Worm (Caenorhabditis elegans): Measurements from ENCODE around the gene F53F1.6.

Gene F53F1.6

DNA sequence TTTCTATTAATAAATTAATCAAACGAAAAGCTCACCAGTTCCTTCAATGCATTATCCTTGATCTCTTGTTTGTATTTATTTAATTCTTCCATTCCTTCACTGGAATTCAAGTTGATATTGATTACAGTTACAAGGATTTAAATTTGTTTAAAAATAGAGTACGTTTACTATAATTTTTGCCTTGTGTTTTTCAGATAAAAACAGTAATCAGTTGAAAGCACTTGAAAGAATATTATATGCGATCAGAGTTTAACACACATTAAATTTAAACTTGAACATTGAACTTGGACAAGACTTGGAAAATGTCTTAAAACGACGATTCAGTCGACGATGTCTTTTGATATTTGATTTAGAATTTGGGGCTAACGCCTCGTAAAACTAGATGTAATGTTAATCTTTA, at the start of gene F53F1.6:
F53F1.6 (minus strand) TSS at position 101 of the 400 bp plus-strand sequence.
- TF ChIP-seq madf-6 (GFP tag; IDR thresholded peaks at IDR 0.05): no peak
- no peak for TF ChIP-seq attf-5 (GFP tag; optimal IDR thresholded peaks at IDR 0.05)
- no peak for TF ChIP-seq aptf-2 (GFP tag; conservative IDR thresholded peaks at IDR 0.05)
- no peak for TF ChIP-seq attf-6 (GFP tag; IDR thresholded peaks at IDR 0.05)
- TF ChIP-seq ztf-6 (GFP tag; IDR thresholded peaks at IDR 0.05): no peak
- TF ChIP-seq C06A6.2 (GFP tag; conservative IDR thresholded peaks at IDR 0.05): no peak
- no peak for TF ChIP-seq athp-1 (tag; optimal IDR thresholded peaks at IDR 0.05)
- TF ChIP-seq T26A5.8 (tag; optimal IDR thresholded peaks at IDR 0.05): no peak

DNA sequence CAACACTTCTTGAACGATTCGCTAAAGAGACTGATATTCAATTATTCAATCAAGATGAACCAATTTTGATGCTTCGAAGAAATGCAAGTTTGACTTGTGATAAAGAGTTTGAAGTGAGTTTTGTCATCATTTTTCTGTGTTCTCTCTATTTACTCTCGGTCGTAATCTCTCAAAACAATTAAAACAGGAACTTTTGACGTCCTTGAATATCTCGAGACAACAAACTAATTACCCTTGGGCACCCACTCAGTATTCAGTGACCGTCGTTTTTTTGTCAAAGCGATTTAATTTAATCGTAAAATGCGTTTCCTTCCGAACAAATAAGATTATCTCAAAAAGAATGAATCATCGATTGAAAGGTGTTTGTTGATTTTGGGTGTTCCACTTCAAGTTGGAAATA, 46.7 kb upstream of the F53F1.6 start:
- TF ChIP-seq hlh-12 (tag; optimal IDR thresholded peaks at IDR 0.05) (no peak), ztf-26 (tag; optimal IDR thresholded peaks at IDR 0.05) (no peak), dpff-1 (tag; optimal IDR thresholded peaks at IDR 0.05) (no peak), D2030.7 (GFP tag; IDR thresholded peaks at IDR 0.05) (no peak), ceh-27 (GFP tag; optimal IDR thresholded peaks at IDR 0.05) (peak; percentile 4), aptf-3 (GFP tag; IDR thresholded peaks at IDR 0.05) (no peak), hrde-1 (tag; optimal IDR thresholded peaks at IDR 0.05; ENCODE audit: borderline replicate concordance) (no peak), lin-40 (tag; optimal IDR thresholded peaks at IDR 0.05) (no peak)

DNA sequence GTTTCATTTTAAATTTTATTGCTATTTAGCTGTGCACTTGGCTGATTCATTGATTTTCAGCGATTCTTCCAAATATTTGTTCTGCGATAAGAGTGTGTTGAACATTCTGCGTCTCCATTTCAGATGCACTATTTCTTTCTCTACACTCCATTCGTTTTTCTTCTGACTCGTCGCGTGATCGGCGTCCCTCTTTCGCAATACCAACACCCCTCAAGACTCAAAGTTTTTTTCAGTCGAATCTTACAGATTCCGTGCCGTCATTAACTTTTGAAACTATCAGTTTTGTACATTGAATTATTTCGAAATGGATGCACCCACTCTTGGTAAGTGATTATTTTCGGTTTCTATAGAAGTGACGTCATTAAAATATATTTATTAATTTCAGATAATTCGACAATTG, 45.6 kb upstream of the F53F1.6 start, which contains the start of gene frm-10:
frm-10 (plus strand) TSS at position 234 of the 400 bp plus-strand sequence.
- TF ChIP-seq aptf-3 (GFP tag; IDR thresholded peaks at IDR 0.05) (no peak), attf-5 (GFP tag; optimal IDR thresholded peaks at IDR 0.05) (peak; percentile 93), K11D2.4 (GFP tag; IDR thresholded peaks at IDR 0.05) (peak; percentile 34; the same call in 1 of the 2 replicates), lag-1 (GFP tag; IDR thresholded peaks at IDR 0.05) (no peak), rpc-1 (optimal IDR thresholded peaks at IDR 0.05) (no peak), rpc-1 (tag; optimal IDR thresholded peaks at IDR 0.05) (no peak), rec-8 (tag; optimal IDR thresholded peaks at IDR 0.05) (no peak), athp-1 (tag; optimal IDR thresholded peaks at IDR 0.05) (no peak), nhr-27 (tag; optimal IDR thresholded peaks at IDR 0.05) (no peak), ceh-40 (GFP tag; IDR thresholded peaks at IDR 0.05) (no peak), attf-3 (GFP tag; conservative IDR thresholded peaks at IDR 0.05) (0 out of 2 replicates have a peak, but pooled peaks have one; percentile 34), nhr-120 (GFP tag; IDR thresholded peaks at IDR 0.05) (no peak), repo-1 (tag; optimal IDR thresholded peaks at IDR 0.05) (no peak), rcor-1 (GFP tag; IDR thresholded peaks at IDR 0.05) (0 out of 2 replicates have a peak, but pooled peaks have one; percentile 36), B0261.1 (tag; optimal IDR thresholded peaks at IDR 0.05) (no peak), bed-2 (GFP tag; IDR thresholded peaks at IDR 0.05) (no peak), lin-35 (GFP tag; optimal IDR thresholded peaks at IDR 0.05) (no peak), F52B5.7 (tag; optimal IDR thresholded peaks at IDR 0.05) (no peak), hsf-1 (GFP tag; IDR thresholded peaks at IDR 0.05) (no peak), egl-44 (GFP tag; IDR thresholded peaks at IDR 0.05) (peak; percentile 68; the same call in 1 of the 2 replicates), nfyb-1 (GFP tag; IDR thresholded peaks at IDR 0.05) (peak; percentile 74; the same call in 1 of the 2 replicates), madf-10 (tag; optimal IDR thresholded peaks at IDR 0.05) (peak; percentile 74), snpc-4 (GFP tag; optimal IDR thresholded peaks at IDR 0.05) (no peak), snpc-4 (tag; optimal IDR thresholded peaks at IDR 0.05) (peak in 2 of 4 experiments; percentile 45 to 59), lsy-27 (tag; optimal IDR thresholded peaks at IDR 0.05; ENCODE audit: borderline replicate concordance, insufficient read depth) (no peak), B0336.3 (GFP tag; IDR thresholded peaks at IDR 0.05) (peak; percentile 78; the same call in 1 of the 2 replicates), dpff-1 (tag; optimal IDR thresholded peaks at IDR 0.05) (no peak), egrh-3 (GFP tag; IDR thresholded peaks at IDR 0.05) (no peak), pbrm-1 (GFP tag; IDR thresholded peaks at IDR 0.05) (peak; percentile 58; the same call in 1 of the 2 replicates), let-526 (GFP tag; IDR thresholded peaks at IDR 0.05) (no peak), cebp-2 (GFP tag; IDR thresholded peaks at IDR 0.05) (no peak), dox-1 (GFP tag; IDR thresholded peaks at IDR 0.05) (peak; percentile 84; the same call in 1 of the 2 replicates), xnd-1 (tag; optimal IDR thresholded peaks at IDR 0.05) (no peak), F57A8.1 (GFP tag; optimal IDR thresholded peaks at IDR 0.05) (no peak), D2030.7 (GFP tag; IDR thresholded peaks at IDR 0.05) (no peak)
